Worm (Caenorhabditis elegans) whole organism, L2 larva: Measurements from ENCODE around the gene lgc-57.

Source experiments
- fos-1 ChIP-seq: fragments of 150-350 bp; optimal IDR thresholded peaks from 2 replicates; lab custom pipeline; 2014; ENCODE audit warnings: missing biosample characterization, missing genetic modification characterization
- lin-39 ChIP-seq: fragments of 150-350 bp; optimal IDR thresholded peaks from 2 replicates; lab custom pipeline; 2014; ENCODE audit warnings: missing biosample characterization, missing genetic modification reagents, missing genetic modification characterization
- nhr-6 ChIP-seq: fragments of 150-350 bp; optimal IDR thresholded peaks from 2 replicates; lab custom pipeline; 2014; ENCODE audit warnings: missing biosample characterization, missing genetic modification characterization
- zag-1 ChIP-seq: fragments of 150-350 bp; optimal IDR thresholded peaks from 2 replicates; lab custom pipeline; 2014; ENCODE audit warnings: missing biosample characterization, missing genetic modification characterization

DNA sequence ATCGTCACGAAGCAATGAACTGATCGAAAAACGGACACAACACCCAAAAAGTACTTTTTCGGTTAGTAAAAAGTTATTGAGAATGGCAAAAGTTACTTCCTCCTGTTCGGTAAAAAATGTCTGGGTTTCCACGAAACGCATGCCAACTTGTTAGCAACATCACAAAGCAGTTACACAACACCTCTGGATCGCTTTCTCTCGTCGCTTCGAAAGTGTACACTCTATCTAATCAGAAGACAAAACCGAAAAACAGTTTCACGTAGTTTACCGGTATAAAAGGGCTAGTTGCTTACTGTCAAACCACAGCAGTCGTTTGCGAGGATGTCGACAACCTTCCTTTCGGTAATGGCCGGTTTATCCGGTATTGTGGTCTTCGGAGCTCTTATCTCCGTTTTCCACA, 12.1 kb downstream of the lgc-57 start, which contains the start of gene col-80:
- no peak for TF ChIP-seq fos-1 (tag; lab: Kevin White, UChicago)
- TF ChIP-seq zag-1 (tag; lab: Kevin White, UChicago) = no peak
- TF ChIP-seq lin-39 (tag; lab: Kevin White, UChicago) = no peak
- TF ChIP-seq nhr-6 = no peak
